Worm (Caenorhabditis elegans): ENCODE results near the gene lim-6.

lim-6 gene

DNA sequence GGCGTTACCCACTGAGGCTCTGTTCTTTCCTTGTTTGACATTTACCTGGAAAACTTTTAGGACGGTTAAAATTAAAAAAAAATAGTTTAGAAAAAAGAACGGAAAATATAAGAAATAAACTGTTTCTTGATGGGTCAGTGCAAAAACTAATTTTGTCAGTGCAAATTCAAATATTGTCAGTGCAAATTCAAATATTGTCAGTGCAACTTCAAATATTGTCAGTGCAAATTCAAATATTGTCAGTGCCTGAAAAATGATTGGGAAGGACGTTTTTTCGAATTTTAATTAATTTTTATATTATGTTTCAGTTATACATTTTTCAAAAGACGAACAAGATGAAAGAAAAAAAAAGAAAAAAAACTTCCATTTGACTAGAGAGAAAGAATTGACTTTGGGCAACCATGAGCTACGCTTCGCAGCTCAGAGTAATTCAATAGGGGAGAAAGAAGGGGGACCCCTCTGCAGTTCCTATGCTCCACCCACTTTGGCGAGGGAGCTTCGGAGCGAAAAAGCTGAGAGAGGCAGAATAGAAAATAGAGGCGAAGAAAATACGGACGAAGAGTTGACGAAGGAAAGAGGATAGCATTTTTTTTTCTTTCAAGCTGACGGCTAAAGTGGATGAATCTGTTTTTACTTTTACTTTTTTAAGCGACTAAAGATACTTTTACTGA is 9.7 kb upstream of the lim-6 start, which contains the start of gene unc-1:
Gene unc-1 (minus strand): TSS at position 51 of the 671 bp plus-strand sequence.
- TF ChIP-seq him-1 (tag; optimal IDR thresholded peaks at IDR 0.05) (peak; percentile 52), W03F9.2 (tag; optimal IDR thresholded peaks at IDR 0.05) (no peak), dao-5 (tag; optimal IDR thresholded peaks at IDR 0.05) (no peak)

DNA sequence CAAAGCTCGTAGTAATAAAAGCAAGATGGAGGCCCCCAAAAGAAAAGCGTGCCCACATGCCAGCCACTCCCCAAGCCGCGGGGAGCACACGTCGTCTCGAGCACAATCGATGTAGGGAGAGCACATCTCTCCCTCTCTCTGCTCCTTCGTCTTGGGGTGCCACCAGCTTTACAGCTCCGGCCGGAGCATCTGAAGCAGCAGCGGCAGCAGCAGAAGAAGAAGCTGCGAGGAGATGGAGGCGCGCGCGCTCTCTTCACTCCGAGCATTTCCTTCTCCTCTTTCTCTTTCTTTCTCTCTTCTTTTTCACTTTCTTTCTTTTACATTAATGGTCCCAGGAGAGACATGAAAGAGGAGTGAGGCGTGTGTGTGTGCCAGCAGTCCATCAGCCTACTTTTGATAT is 8.2 kb upstream of the lim-6 start:
- no peak for TF ChIP-seq W03F9.2 (tag; optimal IDR thresholded peaks at IDR 0.05)
- TF ChIP-seq him-1 (tag; optimal IDR thresholded peaks at IDR 0.05) = peak; percentile 84
- no peak for TF ChIP-seq dao-5 (tag; optimal IDR thresholded peaks at IDR 0.05)

DNA sequence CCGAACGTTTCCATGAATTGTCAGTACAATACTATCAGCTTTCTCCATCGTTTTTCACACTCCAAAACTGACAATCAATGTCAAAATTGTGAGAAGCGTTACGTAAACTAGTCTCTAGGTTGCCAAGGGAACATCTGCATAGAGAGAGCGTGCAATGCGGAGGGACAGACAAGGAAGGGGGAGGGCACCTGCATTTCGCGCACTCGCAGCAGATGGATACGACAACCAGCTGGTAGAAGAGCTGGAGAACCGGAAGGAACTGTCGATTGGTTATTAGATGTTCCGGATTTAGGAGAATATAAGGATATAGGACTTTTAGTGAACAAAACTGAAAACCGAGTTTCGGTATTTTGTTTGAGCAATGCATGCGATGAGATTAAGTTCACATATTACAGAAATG is 3.3 kb upstream of the lim-6 start, which contains the start of gene mksr-1:
Gene mksr-1 (minus strand): TSS at position 144 of the 400 bp plus-strand sequence.
- TF ChIP-seq W03F9.2 (tag; optimal IDR thresholded peaks at IDR 0.05) (no peak), him-1 (tag; optimal IDR thresholded peaks at IDR 0.05) (no peak), dao-5 (tag; optimal IDR thresholded peaks at IDR 0.05) (no peak)

DNA sequence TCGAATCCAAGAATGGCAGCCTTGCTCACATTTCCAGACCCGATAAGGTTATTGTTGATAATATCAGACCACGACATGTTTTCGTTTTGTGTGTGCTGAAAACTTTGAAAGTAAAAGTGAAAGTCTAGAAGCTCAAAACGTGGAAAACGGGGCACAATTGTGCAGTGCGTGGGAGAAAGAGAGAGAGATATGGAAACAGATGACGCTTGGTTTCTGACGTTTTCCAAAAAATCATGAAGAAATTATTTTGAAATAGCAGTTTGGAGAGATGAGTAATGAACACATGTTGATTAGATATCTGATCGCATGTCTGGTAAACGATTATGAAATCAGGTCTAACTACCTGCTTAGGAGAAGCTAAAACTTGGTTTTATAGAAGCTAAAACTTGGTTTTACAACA is 8.3 kb downstream of the lim-6 start, which contains the start of gene pfn-3:
Gene pfn-3 (minus strand): TSS at position 101 of the 400 bp plus-strand sequence.
- TF ChIP-seq dao-5 (tag; optimal IDR thresholded peaks at IDR 0.05) (no peak), W03F9.2 (tag; optimal IDR thresholded peaks at IDR 0.05) (no peak), him-1 (tag; optimal IDR thresholded peaks at IDR 0.05) (no peak)

DNA sequence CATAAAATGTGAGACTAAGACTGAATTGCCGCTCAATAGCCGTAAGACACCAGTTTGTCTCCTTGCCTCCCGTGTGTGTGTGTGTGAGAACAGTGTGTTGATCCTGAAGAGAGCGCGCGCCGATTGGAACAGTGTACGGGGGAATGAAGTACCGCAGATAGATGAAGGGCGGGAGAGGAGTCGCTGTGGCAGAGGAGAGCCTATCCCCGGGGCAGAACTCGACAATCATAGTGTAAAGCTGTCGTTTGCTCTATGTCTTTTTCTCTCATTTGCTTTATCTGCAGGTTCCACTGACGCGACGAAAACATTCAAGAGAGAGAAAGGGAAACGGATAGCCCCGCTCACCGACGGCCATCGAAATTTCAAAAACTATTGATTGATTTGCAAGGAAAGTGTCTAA is 9.7 kb downstream of the lim-6 start:
- TF ChIP-seq him-1 (tag; optimal IDR thresholded peaks at IDR 0.05) = no peak
- no peak for TF ChIP-seq dao-5 (tag; optimal IDR thresholded peaks at IDR 0.05)
- TF ChIP-seq W03F9.2 (tag; optimal IDR thresholded peaks at IDR 0.05) = no peak

DNA sequence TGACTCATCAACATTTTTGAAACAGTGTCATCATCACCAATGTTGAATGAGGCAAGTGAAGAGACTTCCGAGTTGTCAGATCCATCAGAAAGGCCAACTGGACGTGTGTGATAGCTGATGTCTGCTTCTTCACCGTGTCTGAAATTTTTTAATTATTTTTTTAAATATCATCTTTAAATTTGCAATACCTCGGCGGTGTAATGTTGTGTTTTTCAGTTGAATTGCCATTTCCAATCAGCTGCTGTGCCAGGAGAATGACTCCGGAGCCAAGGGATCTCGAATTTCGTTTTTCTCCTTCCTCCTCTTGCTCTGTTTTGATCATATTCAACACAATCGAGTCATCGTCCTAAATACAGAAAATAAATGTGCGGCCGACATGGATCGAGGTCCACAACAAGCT is 12.7 kb downstream of the lim-6 start:
- TF ChIP-seq dao-5 (tag; optimal IDR thresholded peaks at IDR 0.05) (no peak), him-1 (tag; optimal IDR thresholded peaks at IDR 0.05) (no peak), W03F9.2 (tag; optimal IDR thresholded peaks at IDR 0.05) (no peak)

DNA sequence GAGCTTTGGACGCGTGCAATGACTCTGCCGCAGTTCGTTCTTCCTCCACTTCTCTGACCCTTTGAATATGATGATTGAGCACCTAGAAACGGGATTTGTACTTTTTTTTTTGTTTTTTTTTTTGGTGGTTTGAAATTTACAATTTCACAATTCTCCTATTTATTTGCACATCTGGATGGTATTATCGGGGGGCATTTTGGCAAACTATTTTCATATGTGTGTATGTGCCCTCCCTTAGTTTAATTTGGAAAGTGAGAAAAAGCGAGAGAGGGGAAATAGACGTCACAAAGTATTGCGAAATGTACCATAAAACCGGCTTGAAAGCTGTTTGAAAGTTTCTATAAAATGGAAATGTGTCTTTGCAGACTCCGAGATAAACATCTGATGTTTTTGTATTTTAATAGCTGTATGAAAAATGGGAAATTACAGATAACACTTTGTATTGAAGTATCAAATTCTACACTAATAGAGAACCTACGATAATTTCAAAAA is 14.2 kb downstream of the lim-6 start:
- peak; percentile 17 for TF ChIP-seq him-1 (tag; optimal IDR thresholded peaks at IDR 0.05)
- TF ChIP-seq W03F9.2 (tag; optimal IDR thresholded peaks at IDR 0.05) = no peak
- TF ChIP-seq dao-5 (tag; optimal IDR thresholded peaks at IDR 0.05) = no peak

DNA sequence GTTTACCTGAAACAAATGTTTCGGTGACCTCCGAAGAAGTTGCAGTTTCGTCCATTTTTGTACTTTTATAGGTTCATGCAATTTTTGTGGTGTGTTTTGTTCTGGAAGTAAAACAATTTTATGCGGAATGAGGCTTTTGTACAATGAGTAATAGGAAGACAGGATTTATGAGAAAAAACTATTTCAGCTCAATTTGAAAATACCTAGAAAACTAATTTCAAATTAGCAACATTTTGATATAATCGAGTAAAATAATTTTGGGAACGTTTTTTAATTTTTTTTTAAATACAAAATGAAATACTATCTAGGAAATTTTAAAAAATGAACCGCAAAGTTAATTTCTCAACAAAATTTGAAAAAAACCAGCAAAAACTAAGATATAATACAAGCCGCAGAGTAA is 15.8 kb downstream of the lim-6 start, which contains the start of gene rei-2:
Gene rei-2 (minus strand): TSS at position 101 of the 400 bp plus-strand sequence.
- no peak for TF ChIP-seq W03F9.2 (tag; optimal IDR thresholded peaks at IDR 0.05)
- no peak for TF ChIP-seq dao-5 (tag; optimal IDR thresholded peaks at IDR 0.05)
- TF ChIP-seq him-1 (tag; optimal IDR thresholded peaks at IDR 0.05) = no peak

DNA sequence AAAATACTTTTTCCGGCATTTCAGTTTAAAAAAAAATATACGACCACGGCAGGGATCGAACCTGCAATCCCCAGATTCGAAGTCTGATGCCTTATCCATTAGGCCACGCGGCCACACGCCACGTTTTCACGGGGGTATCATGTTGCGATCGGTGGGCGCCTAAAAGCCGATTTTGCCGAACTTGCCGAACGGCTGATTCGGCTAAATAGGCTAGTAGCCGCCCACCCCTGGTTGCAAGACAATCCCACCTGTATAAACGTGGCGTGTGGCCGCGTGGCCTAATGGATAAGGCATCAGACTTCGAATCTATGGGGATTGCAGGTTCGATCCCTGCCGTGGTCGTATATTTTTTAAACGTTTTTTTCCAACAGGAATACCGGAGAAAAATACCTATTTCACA is 16.9 kb downstream of the lim-6 start:
- TF ChIP-seq him-1 (tag; optimal IDR thresholded peaks at IDR 0.05) (no peak), dao-5 (tag; optimal IDR thresholded peaks at IDR 0.05) (no peak), W03F9.2 (tag; optimal IDR thresholded peaks at IDR 0.05) (no peak)

DNA sequence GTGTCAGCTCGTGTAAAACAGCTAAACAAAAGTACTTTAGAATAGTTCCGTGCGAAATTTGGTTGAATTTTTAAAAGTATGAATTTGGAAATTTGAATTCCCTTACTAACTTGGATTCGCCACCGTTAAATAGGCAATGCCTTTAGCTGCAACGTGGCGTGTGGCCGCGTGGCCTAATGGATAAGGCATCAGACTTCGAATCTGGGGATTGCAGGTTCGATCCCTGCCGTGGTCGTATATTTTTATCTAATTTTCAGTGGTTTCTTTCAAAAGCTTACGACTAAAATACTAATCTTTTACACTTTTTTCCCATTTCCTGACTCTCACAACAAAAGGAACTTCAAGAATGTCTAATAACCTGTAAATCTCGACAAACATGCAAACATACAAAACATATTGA is 17.4 kb downstream of the lim-6 start:
- TF ChIP-seq dao-5 (tag; optimal IDR thresholded peaks at IDR 0.05) (no peak), him-1 (tag; optimal IDR thresholded peaks at IDR 0.05) (no peak), W03F9.2 (tag; optimal IDR thresholded peaks at IDR 0.05) (no peak)

DNA sequence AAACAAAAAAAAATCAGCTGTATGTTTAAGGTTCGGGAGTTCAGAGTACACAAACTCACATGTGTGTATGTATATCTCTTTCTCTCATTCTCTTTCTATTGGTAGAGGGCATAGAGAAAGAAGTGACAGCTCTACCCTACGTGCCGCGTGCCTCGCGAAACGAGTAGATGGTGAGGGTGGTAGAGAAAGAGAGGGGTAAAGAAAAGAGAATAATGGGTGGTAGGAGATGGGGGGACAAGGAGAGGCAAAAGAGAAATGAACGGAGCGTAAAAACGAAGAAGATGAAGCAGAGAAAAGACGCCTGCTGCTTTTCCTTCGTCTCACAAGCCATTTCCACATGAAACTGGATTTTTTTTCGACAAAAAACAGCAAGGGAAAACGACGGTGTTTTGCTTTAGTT is 20.9 kb downstream of the lim-6 start:
- TF ChIP-seq W03F9.2 (tag; optimal IDR thresholded peaks at IDR 0.05) (peak; percentile 80), dao-5 (tag; optimal IDR thresholded peaks at IDR 0.05) (no peak), him-1 (tag; optimal IDR thresholded peaks at IDR 0.05) (peak; percentile 92)

DNA sequence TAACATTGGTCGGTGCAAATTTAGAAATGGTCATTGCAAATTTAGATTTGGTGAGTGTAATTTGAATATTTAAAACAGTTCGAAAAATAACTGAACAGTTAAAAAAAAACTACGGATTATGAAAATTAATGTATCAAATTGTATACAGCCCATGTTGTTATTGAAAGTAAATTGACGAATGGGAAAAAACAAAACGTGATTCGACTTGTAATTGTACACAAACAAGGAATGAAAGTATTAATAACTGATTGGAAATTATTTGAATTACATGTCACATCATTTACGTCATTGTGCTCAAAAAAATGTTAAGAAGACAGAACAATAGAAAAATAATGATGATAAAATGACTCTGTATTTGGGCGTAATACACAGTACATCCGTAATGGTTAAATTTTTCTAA is 22.1 kb downstream of the lim-6 start:
- TF ChIP-seq him-1 (tag; optimal IDR thresholded peaks at IDR 0.05) (no peak), dao-5 (tag; optimal IDR thresholded peaks at IDR 0.05) (no peak), W03F9.2 (tag; optimal IDR thresholded peaks at IDR 0.05) (no peak)

DNA sequence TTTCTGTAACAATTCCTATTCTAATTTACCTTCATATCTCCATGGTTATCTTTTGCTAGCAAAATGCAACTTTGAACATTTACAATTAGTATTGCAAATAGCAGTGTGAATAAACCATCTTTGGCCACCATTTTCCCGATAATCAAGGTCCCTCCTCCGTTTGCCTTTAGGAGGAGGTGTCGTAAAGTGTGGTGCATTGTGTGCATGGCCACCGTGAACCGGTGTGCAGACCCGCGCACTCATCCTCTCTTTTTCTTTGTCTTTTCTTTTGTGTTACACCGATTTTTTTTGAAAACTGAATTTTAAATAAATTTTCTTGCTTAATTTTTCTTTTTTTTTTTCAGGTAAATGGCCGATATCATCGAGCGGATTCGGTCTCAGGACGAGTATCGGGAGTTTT is 24.6 kb downstream of the lim-6 start, which contains the start of the genes pigx-1 and rme-6:
Gene pigx-1 (minus strand): TSS at position 206 of the 400 bp plus-strand sequence.
Gene rme-6 (plus strand): TSS at position 345 of the 400 bp plus-strand sequence.
- TF ChIP-seq dao-5 (tag; optimal IDR thresholded peaks at IDR 0.05) (no peak), him-1 (tag; optimal IDR thresholded peaks at IDR 0.05) (no peak), W03F9.2 (tag; optimal IDR thresholded peaks at IDR 0.05) (no peak)

DNA sequence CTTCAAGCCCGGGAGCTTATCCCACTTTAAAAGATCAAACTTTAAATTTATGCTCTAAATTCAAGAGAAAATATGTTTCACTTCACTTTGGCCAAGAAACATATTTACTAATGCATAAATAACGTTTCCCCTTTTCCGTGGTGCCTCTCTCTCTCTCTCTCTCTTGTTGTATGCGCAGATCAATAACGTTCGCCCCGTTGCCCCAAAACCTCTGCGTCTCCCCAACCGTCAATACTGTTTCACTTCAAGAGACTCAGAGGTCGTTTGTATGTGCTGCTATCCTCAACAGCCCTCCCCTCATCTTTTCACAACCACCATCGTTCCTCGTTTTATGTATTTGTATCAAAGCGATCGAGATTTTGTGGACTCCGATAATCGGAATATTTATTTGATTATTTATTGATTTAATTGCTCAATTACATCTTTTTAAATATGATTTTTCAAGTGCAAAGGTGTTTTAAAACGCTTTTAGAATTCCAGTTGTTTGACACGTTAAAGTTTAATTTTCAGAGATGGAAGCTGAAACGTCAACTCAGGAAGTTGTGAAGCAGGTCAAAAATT is 31.5 kb downstream of the lim-6 start, which contains the start of gene ife-4:
Gene ife-4 (plus strand): TSS at position 511 of the 561 bp plus-strand sequence.
- no peak for TF ChIP-seq W03F9.2 (tag; optimal IDR thresholded peaks at IDR 0.05)
- TF ChIP-seq him-1 (tag; optimal IDR thresholded peaks at IDR 0.05) = peak; percentile 15
